Fruit fly (Drosophila melanogaster) whole organism, prepupa: ENCODE measurements around the gene CtsF.

ENCODE experiments used
- Blimp-1 ChIP-seq: fragments of 200-800 bp; sonication (Bioruptor generic); optimal IDR thresholded peaks from 3 replicates; lab custom pipeline; 2017; ENCODE audit warnings: missing biosample characterization, missing genetic modification characterization, mild to moderate bottlenecking, moderate library complexity, missing genetic modification reagents
- CG10631 ChIP-seq: fragments of 200-800 bp; sonication (Bioruptor generic); optimal IDR thresholded peaks from 2 replicates; lab custom pipeline; 2016; ENCODE audit warnings: missing biosample characterization, missing genetic modification characterization
- CG11294 ChIP-seq: fragments of 200-800 bp; sonication (Bioruptor generic); IDR thresholded peaks from 2 replicates; pipeline ENCODE4 v1.3.6; 2022; ENCODE audit warnings: missing biosample characterization, missing genetic modification characterization
- CG11762 ChIP-seq: fragments of 200-800 bp; sonication (Bioruptor generic); optimal IDR thresholded peaks from 3 replicates; lab custom pipeline; 2016; ENCODE audit warnings: missing biosample characterization, missing genetic modification characterization; ENCODE audit not compliant: insufficient read depth
- CG11902 ChIP-seq: fragments of 200-800 bp; sonication (Bioruptor generic); optimal IDR thresholded peaks from 3 replicates; lab custom pipeline; 2016; ENCODE audit warnings: missing biosample characterization, missing genetic modification characterization
- CG15336 ChIP-seq: fragments of 200-800 bp; sonication (Bioruptor generic); IDR thresholded peaks from 2 replicates; pipeline ENCODE4 v1.3.6; 2022; ENCODE audit warnings: missing biosample characterization, missing genetic modification characterization
- CG1621 ChIP-seq: fragments of 200-800 bp; sonication (Bioruptor generic); optimal IDR thresholded peaks from 3 replicates; lab custom pipeline; 2018; ENCODE audit warnings: missing biosample characterization, mild to moderate bottlenecking, missing genetic modification characterization
- CG16779 ChIP-seq: fragments of 200-800 bp; sonication (Bioruptor generic); optimal IDR thresholded peaks from 3 replicates; lab custom pipeline; 2017; ENCODE audit warnings: missing biosample characterization, mild to moderate bottlenecking, missing genetic modification characterization
- CG3032 ChIP-seq: fragments of 200-800 bp; optimal IDR thresholded peaks from 2 replicates; lab custom pipeline; 2019; ENCODE audit warnings: missing biosample characterization, mild to moderate bottlenecking, missing genetic modification characterization, moderate library complexity
- CG31627 ChIP-seq: fragments of 200-800 bp; sonication (Bioruptor generic); optimal IDR thresholded peaks from 3 replicates; lab custom pipeline; 2016; ENCODE audit warnings: missing biosample characterization, missing genetic modification characterization
- CG32006 ChIP-seq: fragments of 200-800 bp; sonication (Bioruptor generic); optimal IDR thresholded peaks from 3 replicates; lab custom pipeline; 2017; ENCODE audit warnings: missing biosample characterization, mild to moderate bottlenecking, missing genetic modification characterization
- CG34406 ChIP-seq: fragments of 200-800 bp; sonication (Bioruptor generic); optimal IDR thresholded peaks from 3 replicates; lab custom pipeline; 2016; ENCODE audit warnings: missing biosample characterization, missing genetic modification characterization
- CG3919 ChIP-seq: fragments of 200-800 bp; sonication (Bioruptor generic); optimal IDR thresholded peaks from 3 replicates; lab custom pipeline; 2016; ENCODE audit warnings: missing biosample characterization, missing genetic modification characterization
- CG4318 ChIP-seq: fragments of 200-800 bp; sonication (Bioruptor generic); optimal IDR thresholded peaks from 3 replicates; lab custom pipeline; 2017; ENCODE audit warnings: missing biosample characterization, mild to moderate bottlenecking, missing genetic modification characterization
- CG6163 ChIP-seq: fragments of 200-800 bp; sonication (Bioruptor generic); IDR thresholded peaks from 3 replicates; pipeline ENCODE4 v1.3.6; 2022; ENCODE audit warnings: missing biosample characterization, missing genetic modification characterization
- CG6276 ChIP-seq: fragments of 200-800 bp; sonication (Bioruptor generic); optimal IDR thresholded peaks from 2 replicates; lab custom pipeline; 2017; ENCODE audit warnings: missing biosample characterization, mild to moderate bottlenecking, missing genetic modification characterization
- CG6808 ChIP-seq: fragments of 200-800 bp; sonication (Bioruptor generic); optimal IDR thresholded peaks from 3 replicates; lab custom pipeline; 2017; ENCODE audit warnings: missing biosample characterization, missing genetic modification characterization, mild to moderate bottlenecking, moderate library complexity, missing genetic modification reagents
- CG6854 ChIP-seq: fragments of 200-800 bp; sonication (Bioruptor generic); optimal IDR thresholded peaks from 2 replicates; lab custom pipeline; 2017; ENCODE audit warnings: missing biosample characterization, mild to moderate bottlenecking, missing genetic modification characterization
- CG7368 ChIP-seq: fragments of 200-800 bp; sonication (Bioruptor generic); optimal IDR thresholded peaks from 3 replicates; lab custom pipeline; 2016; ENCODE audit warnings: missing biosample characterization, missing genetic modification characterization
- CG8119 ChIP-seq: fragments of 200-800 bp; sonication (Bioruptor generic); IDR thresholded peaks from 3 replicates; pipeline ENCODE4 v1.3.6; 2022; ENCODE audit warnings: missing biosample characterization, missing genetic modification characterization
- CG8319 ChIP-seq: fragments of 200-800 bp; sonication (Bioruptor generic); optimal IDR thresholded peaks from 3 replicates; lab custom pipeline; 2016; ENCODE audit warnings: missing biosample characterization, missing genetic modification characterization
- CG8632 ChIP-seq: fragments of 200-800 bp; sonication (Bioruptor generic); optimal IDR thresholded peaks from 3 replicates; lab custom pipeline; 2016; ENCODE audit warnings: missing biosample characterization, missing genetic modification characterization
- Eip75B ChIP-seq: fragments of 200-800 bp; sonication (Bioruptor generic); optimal IDR thresholded peaks from 3 replicates; lab custom pipeline; 2016; ENCODE audit warnings: missing biosample characterization, missing genetic modification characterization
- Eip78C ChIP-seq: fragments of 200-800 bp; sonication (Bioruptor generic); peaks from one replicate; lab custom pipeline; 2016; ENCODE audit warnings: missing biosample characterization, missing genetic modification characterization
- Eip93F ChIP-seq: fragments of 200-800 bp; sonication (Bioruptor generic); optimal IDR thresholded peaks from 2 replicates; lab custom pipeline; 2016; ENCODE audit warnings: missing biosample characterization, mild to moderate bottlenecking, missing genetic modification characterization
- Ets21C ChIP-seq: fragments of 200-800 bp; sonication (Bioruptor generic); optimal IDR thresholded peaks from 3 replicates; lab custom pipeline; 2016; ENCODE audit warnings: missing biosample characterization, missing genetic modification characterization
- Ets96B ChIP-seq: fragments of 200-800 bp; optimal IDR thresholded peaks from 2 replicates; lab custom pipeline; 2019; ENCODE audit warnings: missing biosample characterization, mild to moderate bottlenecking, missing genetic modification characterization, moderate library complexity
- Gug ChIP-seq: fragments of 200-800 bp; sonication (Bioruptor generic); IDR thresholded peaks from 2 replicates; pipeline ENCODE4 v1.3.6; 2022; ENCODE audit warnings: missing biosample characterization, missing genetic modification characterization
- Hr38 ChIP-seq: sonication (Bioruptor generic); optimal IDR thresholded peaks from 2 replicates; lab custom pipeline; 2016; ENCODE audit warnings: missing biosample characterization, missing genetic modification characterization
- Hr4 ChIP-seq: fragments of 200-800 bp; sonication (Bioruptor generic); optimal IDR thresholded peaks from 3 replicates; lab custom pipeline; 2016; ENCODE audit warnings: missing biosample characterization, missing genetic modification characterization
- Lpt ChIP-seq: fragments of 200-800 bp; sonication (Bioruptor generic); optimal IDR thresholded peaks from 3 replicates; lab custom pipeline; 2016; ENCODE audit warnings: missing biosample characterization, missing genetic modification characterization
- Met ChIP-seq: fragments of 200-800 bp; sonication (Bioruptor generic); optimal IDR thresholded peaks from 3 replicates; lab custom pipeline; 2016; ENCODE audit warnings: missing biosample characterization, missing genetic modification characterization
- Smox ChIP-seq: fragments of 200-800 bp; sonication (Bioruptor generic); optimal IDR thresholded peaks from 3 replicates; lab custom pipeline; 2016; ENCODE audit warnings: missing biosample characterization, missing genetic modification characterization
- Sox102F ChIP-seq: fragments of 200-800 bp; sonication (Bioruptor generic); optimal IDR thresholded peaks from 2 replicates; lab custom pipeline; 2016; ENCODE audit warnings: missing biosample characterization, mild to moderate bottlenecking, missing genetic modification characterization
- Sox14 ChIP-seq: fragments of 200-800 bp; sonication (Bioruptor generic); optimal IDR thresholded peaks from 3 replicates; lab custom pipeline; 2016; ENCODE audit warnings: missing biosample characterization, missing genetic modification characterization
- Sox15 ChIP-seq: fragments of 200-800 bp; sonication (Bioruptor generic); optimal IDR thresholded peaks from 3 replicates; lab custom pipeline; 2016; ENCODE audit warnings: missing biosample characterization, missing genetic modification characterization
- acj6 ChIP-seq: fragments of 200-800 bp; sonication (Bioruptor generic); optimal IDR thresholded peaks from 3 replicates; lab custom pipeline; 2016; ENCODE audit warnings: missing biosample characterization, missing genetic modification characterization
- cyc ChIP-seq: fragments of 200-800 bp; sonication (Bioruptor generic); optimal IDR thresholded peaks from 3 replicates; lab custom pipeline; 2016; ENCODE audit warnings: missing biosample characterization, missing genetic modification characterization
- dac ChIP-seq: fragments of 200-800 bp; sonication (Bioruptor generic); optimal IDR thresholded peaks from 2 replicates; lab custom pipeline; 2017; ENCODE audit warnings: missing biosample characterization, mild to moderate bottlenecking, missing genetic modification characterization
- eg ChIP-seq: fragments of 200-800 bp; sonication (Bioruptor generic); IDR thresholded peaks from 3 replicates; pipeline ENCODE4 v1.3.6; 2022; ENCODE audit warnings: missing biosample characterization, missing genetic modification characterization
- esn ChIP-seq: fragments of 200-800 bp; sonication (Bioruptor generic); optimal IDR thresholded peaks from 2 replicates; lab custom pipeline; 2016; ENCODE audit warnings: missing biosample characterization, mild to moderate bottlenecking, missing genetic modification characterization, moderate library complexity
- fd59A ChIP-seq: fragments of 200-800 bp; sonication (Bioruptor generic); optimal IDR thresholded peaks from 2 replicates; lab custom pipeline; 2017; ENCODE audit warnings: missing biosample characterization, mild to moderate bottlenecking, missing genetic modification characterization, missing genetic modification reagents
- fd85E ChIP-seq: fragments of 200-800 bp; sonication (Bioruptor generic); optimal IDR thresholded peaks from 3 replicates; lab custom pipeline; 2016; ENCODE audit warnings: missing biosample characterization, missing genetic modification characterization
- fkh ChIP-seq: fragments of 200-800 bp; sonication (Bioruptor generic); optimal IDR thresholded peaks from 3 replicates; lab custom pipeline; 2017; ENCODE audit warnings: missing biosample characterization, mild to moderate bottlenecking, missing genetic modification characterization, moderate library complexity
- lz ChIP-seq: fragments of 200-800 bp; sonication (Bioruptor generic); optimal IDR thresholded peaks from 3 replicates; lab custom pipeline; 2016; ENCODE audit warnings: missing biosample characterization, missing genetic modification characterization
- net ChIP-seq: fragments of 200-800 bp; sonication (Bioruptor generic); optimal IDR thresholded peaks from 3 replicates; lab custom pipeline; 2016; ENCODE audit warnings: missing biosample characterization, missing genetic modification characterization
- pdm3 ChIP-seq: fragments of 200-800 bp; sonication (Bioruptor generic); optimal IDR thresholded peaks from 3 replicates; lab custom pipeline; 2016; ENCODE audit warnings: missing biosample characterization, missing genetic modification characterization
- spab ChIP-seq: fragments of 200-800 bp; sonication (Bioruptor generic); optimal IDR thresholded peaks from 2 replicates; lab custom pipeline; 2017; ENCODE audit warnings: missing biosample characterization, mild to moderate bottlenecking, missing genetic modification characterization, missing genetic modification reagents
- ss ChIP-seq, 2 experiments: fragments of 200-800 bp; sonication (Bioruptor generic); optimal IDR thresholded peaks; 2 replicates in 1 of 2; 3 replicates in 1 of 2; lab custom pipeline; 2017 to 2018; ENCODE audit warnings: mild to moderate bottlenecking in 2 of 2, missing biosample characterization in 2 of 2, missing genetic modification characterization in 2 of 2, moderate library complexity in 1 of 2
- svp ChIP-seq: fragments of 200-800 bp; sonication (Bioruptor generic); peaks from one replicate; lab custom pipeline; 2016; ENCODE audit warnings: missing biosample characterization, missing genetic modification characterization
- topi ChIP-seq: fragments of 200-800 bp; sonication (Bioruptor generic); optimal IDR thresholded peaks from 3 replicates; lab custom pipeline; 2016; ENCODE audit warnings: missing biosample characterization, missing genetic modification characterization
- vri ChIP-seq: fragments of 200-800 bp; sonication (Bioruptor generic); optimal IDR thresholded peaks from 3 replicates; lab custom pipeline; 2016; ENCODE audit warnings: missing biosample characterization, mild to moderate bottlenecking, missing genetic modification characterization

Gene CtsF

dm6 chr3R:5251243-5251865, at the start of gene CtsF:
CtsF (minus strand) TSS chr3R:5251745.
- TF ChIP-seq eg (GFP tag; lab: Robert Waterston, UW) (0 out of 3 replicates have a peak, but pooled peaks have one; percentile 9), esn (peak; percentile 25), Sox15 (GFP tag; lab: Kevin White, UChicago) (no peak), Eip93F (no peak), Hr38 (no peak), pdm3 (GFP tag; lab: Kevin White, UChicago) (no peak), CG3919 (GFP tag; lab: Kevin White, UChicago) (no peak), CG8319 (GFP tag; lab: Kevin White, UChicago) (no peak), Sox102F (peak; percentile 36), CG3032 (tag; lab: Kevin White, UChicago) (peak; percentile 6), fd59A (GFP tag; lab: Kevin White, UChicago) (no peak), net (no peak), Gug (GFP tag; lab: Robert Waterston, UW) (no peak), CG15336 (GFP tag; lab: Robert Waterston, UW) (peak; percentile 32; the same call in 1 of the 2 replicates), CG16779 (tag; lab: Kevin White, UChicago) (no peak), CG6276 (no peak), CG6854 (GFP tag; lab: Kevin White, UChicago) (peak; percentile 70), CG6808 (GFP tag; lab: Kevin White, UChicago) (no peak), acj6 (GFP tag; lab: Kevin White, UChicago) (no peak), Hr4 (GFP tag; lab: Kevin White, UChicago) (no peak), CG31627 (GFP tag; lab: Kevin White, UChicago) (no peak), CG8632 (GFP tag; lab: Kevin White, UChicago) (no peak), Blimp-1 (peak; percentile 56), fd85E (no peak), lz (GFP tag; lab: Kevin White, UChicago) (peak; percentile 18), Smox (peak; percentile 24), topi (GFP tag; lab: Kevin White, UChicago) (peak; percentile 9), CG34406 (GFP tag; lab: Kevin White, UChicago) (no peak), Eip78C (GFP tag; lab: Kevin White, UChicago) (peak; percentile 19), CG4318 (no peak), CG6163 (GFP tag; lab: Robert Waterston, UW) (no peak), ss (GFP tag; optimal IDR thresholded peaks at IDR 0.05; lab: Kevin White, UChicago) (peak; percentile 28 to 63), CG10631 (GFP tag; lab: Kevin White, UChicago) (no peak), fkh (GFP tag; lab: Kevin White, UChicago) (peak; percentile 29), Ets21C (GFP tag; lab: Kevin White, UChicago) (no peak), dac (GFP tag; lab: Kevin White, UChicago) (no peak), CG8119 (GFP tag; lab: Robert Waterston, UW) (no peak), Eip75B (peak; percentile 27), Lpt (no peak), CG32006 (GFP tag; lab: Kevin White, UChicago) (no peak), cyc (GFP tag; lab: Kevin White, UChicago) (no peak), Ets96B (tag; lab: Kevin White, UChicago) (no peak), spab (no peak), svp (GFP tag; lab: Kevin White, UChicago) (peak; percentile 66), vri (GFP tag; lab: Kevin White, UChicago) (peak; percentile 34), Met (peak; percentile 5), CG11762 (no peak), CG11294 (GFP tag; lab: Robert Waterston, UW) (no peak), CG1621 (tag; lab: Kevin White, UChicago) (no peak), Sox14 (peak; percentile 90), CG7368 (GFP tag; lab: Kevin White, UChicago) (no peak), CG11902 (GFP tag; lab: Kevin White, UChicago) (no peak)
